Worm (Caenorhabditis elegans) whole organism, L4 larva: ENCODE results near the gene tsp-11.
"Not testable (repeated sequence)": the region's sequence is repeated elsewhere in the genome, so short reads cannot be mapped to it uniquely, and the experiment has no call there.

Experiments
- F26F4.8 ChIP-seq: fragments of 200-800 bp; sonication (Bioruptor generic); conservative IDR thresholded peaks from 2 replicates; pipeline ENCODE4 v1.3.6; 2022; ENCODE audit warnings: missing genetic modification characterization, missing compliant biosample characterization
- F49E8.2 ChIP-seq: sonication (generic microtip); optimal IDR thresholded peaks from 2 replicates; lab custom pipeline; 2016; ENCODE audit warnings: missing compliant biosample characterization, mild to moderate bottlenecking, missing genetic modification characterization, borderline replicate concordance
- R02D3.7 ChIP-seq: fragments of 150-350 bp; sonication (generic microtip); optimal IDR thresholded peaks from 3 replicates; lab custom pipeline; 2014; ENCODE audit warnings: missing biosample characterization, missing genetic modification characterization
- T20F7.1 ChIP-seq: fragments of 200-800 bp; sonication (Bioruptor generic); optimal IDR thresholded peaks from 2 replicates; lab custom pipeline; 2018; ENCODE audit warnings: mild to moderate bottlenecking, missing genetic modification characterization, missing compliant biosample characterization
- Y5F2A.4 ChIP-seq: fragments of 200-800 bp; sonication (Bioruptor generic); optimal IDR thresholded peaks from 2 replicates; lab custom pipeline; 2018; ENCODE audit warnings: mild to moderate bottlenecking, missing genetic modification characterization, missing compliant biosample characterization
- Y75B8A.6 ChIP-seq: fragments of 200-800 bp; sonication (Bioruptor generic); IDR thresholded peaks from 2 replicates; pipeline ENCODE4 v1.3.6; 2022; ENCODE audit warnings: missing genetic modification reagents, missing genetic modification characterization, missing compliant biosample characterization
- aha-1 ChIP-seq: fragments of 150-350 bp; peaks from one replicate; lab custom pipeline; 2014; ENCODE audit warnings: missing biosample characterization, missing genetic modification characterization
- arid-1 ChIP-seq: fragments of 200-800 bp; sonication (Bioruptor generic); conservative IDR thresholded peaks from 2 replicates; pipeline ENCODE4 v1.3.6; 2022; ENCODE audit warnings: missing genetic modification reagents, missing genetic modification characterization, missing compliant biosample characterization
- ceh-20 ChIP-seq: fragments of 200-800 bp; sonication (Bioruptor generic); IDR thresholded peaks from 2 replicates; pipeline ENCODE4 v1.3.6; 2022; ENCODE audit warnings: missing genetic modification reagents, missing genetic modification characterization, missing compliant biosample characterization
- ceh-82 ChIP-seq: sonication (generic microtip); optimal IDR thresholded peaks from 2 replicates; lab custom pipeline; 2017; ENCODE audit warnings: missing biosample characterization, missing genetic modification characterization
- daf-8 ChIP-seq: fragments of 200-800 bp; sonication (Bioruptor generic); IDR thresholded peaks from 2 replicates; pipeline ENCODE4 v1.3.6; 2022; ENCODE audit warnings: missing genetic modification characterization, missing compliant biosample characterization
- dmd-8 ChIP-seq: fragments of 200-800 bp; sonication (Bioruptor generic); IDR thresholded peaks from 2 replicates; pipeline ENCODE4 v1.3.6; 2022; ENCODE audit warnings: missing genetic modification characterization, missing compliant biosample characterization
- dmd-9 ChIP-seq: fragments of 200-800 bp; sonication (Bioruptor generic); IDR thresholded peaks from 2 replicates; pipeline ENCODE4 v1.3.6; 2022; ENCODE audit warnings: missing genetic modification reagents, missing genetic modification characterization, missing compliant biosample characterization
- dpl-1 ChIP-seq: fragments of 150-350 bp; optimal IDR thresholded peaks from 2 replicates; lab custom pipeline; 2014; ENCODE audit warnings: missing biosample characterization, missing genetic modification reagents, missing genetic modification characterization
- egl-27 ChIP-seq: sonication (generic microtip); optimal IDR thresholded peaks from 3 replicates; lab custom pipeline; 2017; ENCODE audit warnings: missing biosample characterization, missing genetic modification reagents, missing genetic modification characterization
- fkh-10 ChIP-seq: fragments of 150-350 bp; optimal IDR thresholded peaks from 2 replicates; lab custom pipeline; 2014; ENCODE audit warnings: missing biosample characterization, missing genetic modification reagents, missing genetic modification characterization
- gei-8 ChIP-seq: fragments of 200-800 bp; sonication (Bioruptor generic); optimal IDR thresholded peaks from 2 replicates; lab custom pipeline; 2018; ENCODE audit warnings: mild to moderate bottlenecking, missing genetic modification characterization, missing compliant biosample characterization
- jun-1 ChIP-seq: fragments of 150-350 bp; optimal IDR thresholded peaks from 2 replicates; lab custom pipeline; 2014; ENCODE audit warnings: missing biosample characterization, missing genetic modification reagents, missing genetic modification characterization
- lin-1 ChIP-seq: fragments of 200-800 bp; sonication (Bioruptor generic); IDR thresholded peaks from 2 replicates; pipeline ENCODE4 v1.3.6; 2022; ENCODE audit warnings: missing genetic modification reagents, missing genetic modification characterization, missing compliant biosample characterization
- lin-13 ChIP-seq: fragments of 150-350 bp; optimal IDR thresholded peaks from 2 replicates; lab custom pipeline; 2014; ENCODE audit warnings: missing biosample characterization, missing genetic modification reagents, missing genetic modification characterization
- mdl-1 ChIP-seq, 2 experiments: fragments of 150-350 bp in 1 of 2; sonication (generic microtip) in 1 of 2; optimal IDR thresholded peaks; 2 replicates each; lab custom pipeline; 2014 to 2017; ENCODE audit warnings: missing biosample characterization in 2 of 2, missing genetic modification characterization in 2 of 2
- mep-1 ChIP-seq: fragments of 150-350 bp; sonication (generic microtip); optimal IDR thresholded peaks from 3 replicates; lab custom pipeline; 2014; ENCODE audit warnings: missing biosample characterization, missing genetic modification characterization
- mes-2 ChIP-seq: sonication (generic microtip); optimal IDR thresholded peaks from 2 replicates; lab custom pipeline; 2016; ENCODE audit warnings: missing genotype, mild to moderate bottlenecking, missing genetic modification characterization, missing compliant biosample characterization; ENCODE audit not compliant: poor library complexity, severe bottlenecking
- nhr-10 ChIP-seq: fragments of 150-350 bp; optimal IDR thresholded peaks from 2 replicates; lab custom pipeline; 2014; ENCODE audit warnings: missing biosample characterization, missing genetic modification characterization
- nhr-11 ChIP-seq: fragments of 150-350 bp; optimal IDR thresholded peaks from 2 replicates; lab custom pipeline; 2014; ENCODE audit warnings: missing biosample characterization, missing genetic modification characterization
- nhr-111 ChIP-seq: fragments of 200-800 bp; sonication (Bioruptor generic); optimal IDR thresholded peaks from 2 replicates; lab custom pipeline; 2018; ENCODE audit warnings: mild to moderate bottlenecking, missing genetic modification characterization, missing compliant biosample characterization
- nhr-25 ChIP-seq: sonication (generic microtip); optimal IDR thresholded peaks from 2 replicates; lab custom pipeline; 2017; ENCODE audit warnings: missing genetic modification characterization, mild to moderate bottlenecking, missing compliant biosample characterization, antibody characterized with exemption, moderate library complexity, borderline replicate concordance; ENCODE audit not compliant: insufficient read depth
- nhr-41 ChIP-seq: fragments of 200-800 bp; sonication (Bioruptor generic); IDR thresholded peaks from 2 replicates; pipeline ENCODE4 v1.3.6; 2022; ENCODE audit warnings: missing genetic modification reagents, missing genetic modification characterization, missing compliant biosample characterization
- nhr-6 ChIP-seq: fragments of 150-350 bp; optimal IDR thresholded peaks from 2 replicates; lab custom pipeline; 2014; ENCODE audit warnings: missing biosample characterization, missing genetic modification characterization
- nhr-76 ChIP-seq: fragments of 150-350 bp; optimal IDR thresholded peaks from 2 replicates; lab custom pipeline; 2014; ENCODE audit warnings: missing biosample characterization, missing genetic modification characterization
- pha-4 ChIP-seq, 2 experiments: fragments of 150-350 bp in 1 of 2; fragments of 200-800 bp in 1 of 2; sonication (Bioruptor generic) in 1 of 2; IDR thresholded peaks in 1 of 2; optimal IDR thresholded peaks in 1 of 2; 2 replicates each; pipeline versions ENCODE4 v1.3.6 to Lab custom; 2014 to 2022; ENCODE audit warnings: missing genetic modification characterization in 2 of 2, missing genetic modification reagents in 2 of 2, missing biosample characterization in 1 of 2, missing compliant biosample characterization in 1 of 2
- set-16 ChIP-seq: fragments of 200-800 bp; sonication (Bioruptor generic); IDR thresholded peaks from 2 replicates; pipeline ENCODE4 v1.3.6; 2022; ENCODE audit warnings: missing genetic modification reagents, missing genetic modification characterization, missing compliant biosample characterization
- snpc-1.2 ChIP-seq: fragments of 200-800 bp; sonication (Bioruptor generic); IDR thresholded peaks from 2 replicates; pipeline ENCODE4 v1.3.6; 2022; ENCODE audit warnings: missing genetic modification reagents, missing genetic modification characterization, missing compliant biosample characterization
- spr-1 ChIP-seq: sonication (generic microtip); optimal IDR thresholded peaks from 2 replicates; lab custom pipeline; 2016; ENCODE audit warnings: mild to moderate bottlenecking, missing genetic modification characterization, missing compliant biosample characterization
- tag-97 ChIP-seq: fragments of 200-800 bp; sonication (Bioruptor generic); IDR thresholded peaks from 2 replicates; pipeline ENCODE4 v1.3.6; 2022; ENCODE audit warnings: missing genetic modification characterization, missing compliant biosample characterization
- unc-130 ChIP-seq: sonication (generic microtip); optimal IDR thresholded peaks from 2 replicates; lab custom pipeline; 2016; ENCODE audit warnings: missing genetic modification reagents, missing genetic modification characterization, missing compliant biosample characterization
- unc-62 ChIP-seq, 3 experiments: fragments of 150-350 bp in 1 of 3; sonication (generic microtip); optimal IDR thresholded peaks in 2 of 3; peaks in 1 of 3; 1 replicate in 1 of 3; 2 replicates in 2 of 3; lab custom pipeline; 2014 to 2017; ENCODE audit warnings: missing biosample characterization in 3 of 3, missing genetic modification characterization in 3 of 3, missing genetic modification reagents in 3 of 3, missing genotype in 1 of 3
- zfp-2 ChIP-seq: sonication (generic microtip); optimal IDR thresholded peaks from 2 replicates; lab custom pipeline; 2016; ENCODE audit warnings: mild to moderate bottlenecking, missing genetic modification characterization, missing compliant biosample characterization
- zfp-3 ChIP-seq: fragments of 200-800 bp; sonication (Bioruptor generic); conservative IDR thresholded peaks from 2 replicates; pipeline ENCODE4 v1.3.6; 2022; ENCODE audit warnings: missing genetic modification reagents, missing genetic modification characterization, missing compliant biosample characterization
- zip-2 ChIP-seq: fragments of 150-350 bp; optimal IDR thresholded peaks from 2 replicates; lab custom pipeline; 2014; ENCODE audit warnings: missing biosample characterization, missing genetic modification characterization
- ztf-7 ChIP-seq: fragments of 150-350 bp; optimal IDR thresholded peaks from 2 replicates; lab custom pipeline; 2014; ENCODE audit warnings: missing biosample characterization, missing genetic modification characterization

tsp-11 gene

ce11 chrX:9117541-9117940, 45.4 kb upstream of the tsp-11 start:
- no peak for TF ChIP-seq unc-62 (GFP tag; optimal IDR thresholded peaks at IDR 0.05 in 1 of 2; lab: Kevin White, UChicago)
- TF ChIP-seq unc-62 (tag; optimal IDR thresholded peaks at IDR 0.05; lab: Kevin White, UChicago): no peak
- no peak for TF ChIP-seq fkh-10 (GFP tag; lab: Kevin White, UChicago)
- no peak for TF ChIP-seq F49E8.2 (tag; lab: Kevin White, UChicago)
- TF ChIP-seq Y5F2A.4: no peak
- TF ChIP-seq unc-130: no peak
- no peak for TF ChIP-seq zip-2
- no peak for TF ChIP-seq lin-1
- TF ChIP-seq dpl-1 (GFP tag; lab: Kevin White, UChicago): no peak
- no peak for TF ChIP-seq nhr-41
- TF ChIP-seq snpc-1.2: no peak
- no peak for TF ChIP-seq nhr-111 (GFP tag; lab: Kevin White, UChicago)
- TF ChIP-seq lin-13 (GFP tag; lab: Kevin White, UChicago): no peak
- no peak for TF ChIP-seq mep-1 (tag; lab: Kevin White, UChicago)
- TF ChIP-seq Y75B8A.6 (GFP tag; lab: Robert Waterston, UW): no peak

DNA sequence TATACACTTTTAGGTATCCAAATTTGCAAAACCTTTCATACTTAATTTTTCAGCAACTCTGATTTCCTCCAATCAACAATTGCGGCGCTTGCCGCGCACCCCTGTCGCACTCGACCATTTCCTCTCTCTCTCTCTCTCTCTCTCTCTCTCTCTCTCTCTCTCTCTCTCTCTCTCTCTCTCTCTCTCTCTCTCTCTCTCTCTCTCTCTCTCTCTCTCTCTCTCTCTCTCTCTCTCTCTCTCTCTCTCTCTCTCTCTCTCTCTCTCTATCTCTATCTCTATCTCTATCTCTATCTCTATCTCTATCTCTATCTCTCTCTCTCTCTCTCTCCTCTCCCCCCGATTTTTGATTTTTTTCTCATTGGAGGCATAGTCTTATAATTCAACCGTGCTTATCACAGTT, 44.2 kb upstream of the tsp-11 start:
- peak in 1 of 2 experiments; percentile 39 for TF ChIP-seq unc-62 (GFP tag; optimal IDR thresholded peaks at IDR 0.05 in 1 of 2; lab: Kevin White, UChicago)
- TF ChIP-seq unc-62 (tag; optimal IDR thresholded peaks at IDR 0.05; lab: Kevin White, UChicago): not testable (repeated sequence)
- peak; percentile 84 for TF ChIP-seq set-16 (GFP tag; lab: Robert Waterston, UW)
- TF ChIP-seq, all 104 proteins: peak for 2; not testable (repeated sequence) for 102

DNA sequence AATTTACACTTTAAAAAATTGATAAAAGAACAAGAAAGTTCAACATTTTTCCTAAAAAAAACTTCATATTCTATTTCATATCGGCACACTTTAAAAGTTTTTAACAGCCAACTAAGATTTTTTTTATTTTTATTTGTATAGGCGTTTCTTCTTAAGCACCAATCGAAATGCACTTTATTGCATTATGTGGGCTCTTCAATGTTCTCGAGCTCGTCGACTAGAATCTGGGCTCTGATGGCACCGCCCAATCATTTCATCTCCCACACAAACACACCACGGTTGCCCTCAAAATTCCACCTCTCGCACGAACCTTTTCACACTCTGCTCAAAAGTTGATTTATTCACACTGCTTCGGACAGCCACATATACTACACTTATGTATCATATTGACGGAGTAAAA, 25.6 kb upstream of the tsp-11 start, which contains the start of gene B0563.6:
Gene B0563.6 (plus strand): TSS at position 301 of the 400 bp plus-strand sequence.
- TF ChIP-seq pha-4 (GFP tag; IDR thresholded peaks at IDR 0.05; lab: Robert Waterston, UW): no peak
- no peak for TF ChIP-seq pha-4 (tag; optimal IDR thresholded peaks at IDR 0.05; lab: Kevin White, UChicago)
- no peak for TF ChIP-seq nhr-76 (tag; lab: Kevin White, UChicago)
- TF ChIP-seq arid-1 (GFP tag; lab: Robert Waterston, UW): no peak
- TF ChIP-seq mes-2 (tag; lab: Kevin White, UChicago): no peak
- no peak for TF ChIP-seq zfp-2 (tag; lab: Kevin White, UChicago)
- TF ChIP-seq ztf-7 (tag; lab: Kevin White, UChicago): no peak
- no peak for TF ChIP-seq dmd-8 (GFP tag; lab: Robert Waterston, UW)
- no peak for TF ChIP-seq mep-1 (tag; lab: Kevin White, UChicago)
- no peak for TF ChIP-seq zfp-3 (GFP tag; lab: Robert Waterston, UW)
- no peak for TF ChIP-seq jun-1
- no peak for TF ChIP-seq ceh-82 (tag; lab: Kevin White, UChicago)
- TF ChIP-seq unc-130: no peak
- no peak for TF ChIP-seq R02D3.7
- TF ChIP-seq gei-8 (GFP tag; lab: Kevin White, UChicago): no peak
- TF ChIP-seq daf-8 (GFP tag; lab: Robert Waterston, UW): no peak
- TF ChIP-seq, all 104 proteins: peak for 0

DNA sequence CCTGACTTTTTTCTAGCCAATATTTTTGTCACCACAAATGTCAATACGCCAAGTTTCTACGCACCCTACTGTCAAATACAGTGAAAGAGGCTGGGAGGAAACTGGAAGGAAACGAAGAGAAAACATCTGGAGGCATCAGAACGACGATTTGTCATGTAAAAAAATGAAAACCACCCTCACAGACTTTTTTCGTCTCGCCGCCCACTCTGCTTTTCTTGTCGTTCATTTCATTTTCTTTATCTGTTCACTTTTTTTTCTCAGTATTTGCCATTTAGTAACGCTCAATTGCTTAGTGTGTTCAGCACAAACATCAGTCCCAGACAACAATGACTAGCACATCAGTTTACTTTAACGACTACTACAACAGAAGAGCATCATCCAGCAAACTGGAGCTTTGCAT, 17.1 kb upstream of the tsp-11 start, which contains the start of gene B0563.5:
Gene B0563.5 (plus strand): TSS at position 301 of the 400 bp plus-strand sequence.
- TF ChIP-seq nhr-25 (tag; lab: Kevin White, UChicago) (no peak), aha-1 (tag; lab: Kevin White, UChicago) (peak; percentile 5)
- TF ChIP-seq, all 104 proteins: peak for 1

DNA sequence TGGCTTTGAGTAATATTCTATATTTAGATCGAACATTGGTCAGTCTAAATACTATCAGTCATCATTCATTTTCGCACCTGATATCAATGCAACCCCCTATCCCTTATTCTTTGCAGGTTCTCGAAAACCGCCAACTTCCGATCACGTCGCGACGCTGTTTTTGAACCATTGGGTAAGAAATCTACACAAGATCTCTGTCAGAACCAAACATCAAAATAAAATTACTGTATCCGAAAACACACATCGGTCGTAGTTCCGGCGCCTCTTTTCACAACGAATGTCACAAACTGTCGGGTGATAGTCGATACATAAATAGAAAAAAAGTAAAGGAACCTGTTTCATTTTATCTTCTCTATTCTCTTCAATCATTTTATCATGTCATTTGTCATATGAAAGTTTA, 16.0 kb upstream of the tsp-11 start:
- TF ChIP-seq nhr-111 (GFP tag; lab: Kevin White, UChicago) (no peak), tag-97 (GFP tag; lab: Robert Waterston, UW) (no peak), ceh-20 (GFP tag; lab: Robert Waterston, UW) (peak; percentile 42; the same call in 1 of the 2 replicates), mdl-1 (tag; optimal IDR thresholded peaks at IDR 0.05; lab: Kevin White, UChicago) (peak in 1 of 2 experiments; percentile 23), unc-62 (GFP tag; optimal IDR thresholded peaks at IDR 0.05 in 1 of 2; lab: Kevin White, UChicago) (peak in 1 of 2 experiments; percentile 27), unc-62 (tag; optimal IDR thresholded peaks at IDR 0.05; lab: Kevin White, UChicago) (no peak), spr-1 (no peak), F26F4.8 (no peak), nhr-11 (tag; lab: Kevin White, UChicago) (no peak), nhr-6 (tag; lab: Kevin White, UChicago) (no peak), T20F7.1 (GFP tag; lab: Kevin White, UChicago) (no peak), aha-1 (tag; lab: Kevin White, UChicago) (peak; percentile 91), zfp-3 (GFP tag; lab: Robert Waterston, UW) (no peak), fkh-10 (GFP tag; lab: Kevin White, UChicago) (no peak), nhr-10 (peak; percentile 8), egl-27 (no peak), dmd-9 (GFP tag; lab: Robert Waterston, UW) (no peak), R02D3.7 (no peak), zfp-2 (tag; lab: Kevin White, UChicago) (no peak)
